Worm (Caenorhabditis elegans) whole organism, young adult: ENCODE results near the gene sod-1.
A peak's percentile ranks its signal among the peaks of the same experiment; 100 is the strongest.

ENCODE experiments used
- attf-6 ChIP-seq: fragments of 200-800 bp; sonication (Bioruptor generic); IDR thresholded peaks from 2 replicates; pipeline ENCODE4 v1.3.6; 2022; ENCODE audit warnings: missing genetic modification reagents, missing genetic modification characterization, missing compliant biosample characterization
- ceh-40 ChIP-seq: fragments of 200-800 bp; sonication (Bioruptor generic); IDR thresholded peaks from 2 replicates; pipeline ENCODE4 v1.3.6; 2022; ENCODE audit warnings: missing genetic modification characterization, missing compliant biosample characterization
- lin-35 ChIP-seq, 3 experiments: fragments of 150-350 bp in 2 of 3; sonication (generic microtip) in 1 of 3; optimal IDR thresholded peaks; 2 replicates each; lab custom pipeline; 2014 to 2018; ENCODE audit warnings: missing biosample characterization in 3 of 3, missing genetic modification characterization in 3 of 3, missing genetic modification reagents in 3 of 3
- nfya-2 ChIP-seq: fragments of 200-800 bp; sonication (Bioruptor generic); IDR thresholded peaks from 2 replicates; pipeline ENCODE4 v1.3.6; 2022; ENCODE audit warnings: missing genetic modification reagents, missing genetic modification characterization, missing compliant biosample characterization
- snpc-4 ChIP-seq, 5 experiments: fragments of 150-350 bp in 1 of 5; sonication (generic microtip) in 4 of 5; optimal IDR thresholded peaks; 2 replicates each; lab custom pipeline; 2014 to 2018; ENCODE audit warnings: missing genetic modification characterization in 5 of 5, missing biosample characterization in 3 of 5, antibody characterized with exemption in 2 of 5, mild to moderate bottlenecking in 2 of 5, missing compliant biosample characterization in 2 of 5, missing genotype in 2 of 5, moderate library complexity in 2 of 5, missing genetic modification reagents in 1 of 5

DNA sequence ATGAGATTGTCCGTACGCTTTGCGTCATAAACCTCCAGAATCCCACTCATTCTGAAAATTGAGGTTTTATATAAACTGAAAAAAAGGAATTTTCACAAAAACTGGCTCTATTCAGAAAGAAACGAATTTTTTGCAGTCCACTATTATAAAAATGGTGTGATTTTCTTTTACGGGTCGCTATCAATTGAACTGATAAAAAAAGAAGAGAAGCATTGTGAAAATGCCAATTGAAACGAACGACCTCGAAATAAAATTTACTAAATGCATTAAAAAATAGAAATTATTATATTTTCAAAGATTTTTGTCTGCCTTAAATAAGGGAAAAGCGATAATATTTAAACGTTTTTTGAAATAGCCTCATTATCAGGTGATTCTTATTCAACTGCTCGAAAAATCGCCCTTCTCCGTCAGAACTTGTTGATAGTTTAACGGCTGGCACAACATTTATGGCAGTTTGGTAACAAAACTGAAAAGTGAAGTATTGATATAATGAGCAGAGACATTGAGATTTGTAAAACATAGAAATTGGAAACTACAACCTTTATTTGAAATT, 1.4 kb downstream of the sod-1 start, which contains the start of gene art-1:
- TF ChIP-seq snpc-4 (GFP tag; optimal IDR thresholded peaks at IDR 0.05; lab: Kevin White, UChicago) (no peak), snpc-4 (tag; optimal IDR thresholded peaks at IDR 0.05; lab: Kevin White, UChicago) (peak in 1 of 4 experiments; percentile 35), nfya-2 (GFP tag; lab: Robert Waterston, UW) (no peak), lin-35 (GFP tag; optimal IDR thresholded peaks at IDR 0.05; lab: Kevin White, UChicago) (no peak), attf-6 (GFP tag; lab: Robert Waterston, UW) (no peak), ceh-40 (no peak)
